Worm (Caenorhabditis elegans): ENCODE data around the gene ZK1098.3.

DNA sequence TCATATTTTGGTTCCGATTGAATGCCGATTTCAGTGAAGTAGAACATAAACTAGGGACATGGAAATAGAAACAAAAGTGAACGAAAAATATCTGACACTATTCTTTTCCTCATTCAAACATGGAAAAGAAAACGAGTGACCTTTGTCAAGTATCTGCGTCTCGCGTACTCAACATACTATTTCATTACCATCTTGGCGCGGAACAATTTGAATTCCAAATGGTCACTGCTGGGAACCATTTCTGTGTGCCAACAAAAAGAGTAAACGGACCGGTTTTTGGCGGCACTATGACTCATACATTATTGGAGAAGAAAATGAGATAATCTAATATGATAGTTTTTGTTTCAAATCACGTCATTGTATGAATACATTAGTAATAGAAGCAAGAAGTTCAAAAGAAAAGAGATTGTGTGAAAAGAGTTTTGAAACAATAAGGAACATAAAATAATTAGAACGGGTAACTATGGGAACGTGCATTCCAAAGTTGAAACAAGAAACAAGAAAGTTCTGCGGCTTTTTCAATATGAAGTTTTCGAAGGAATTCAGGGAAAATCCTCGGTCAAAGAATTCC, 56.0 kb downstream of the ZK1098.3 start:
- TF ChIP-seq nhr-28 (tag; optimal IDR thresholded peaks at IDR 0.05) (no peak), ztf-4 (tag; optimal IDR thresholded peaks at IDR 0.05) (no peak), egl-27 (tag; optimal IDR thresholded peaks at IDR 0.05) (no peak), snpc-4 (tag; optimal IDR thresholded peaks at IDR 0.05) (no peak), nhr-12 (tag; optimal IDR thresholded peaks at IDR 0.05) (no peak), nhr-23 (tag; optimal IDR thresholded peaks at IDR 0.05) (no peak), lin-15B (tag; optimal IDR thresholded peaks at IDR 0.05) (no peak), R02D3.7 (tag; optimal IDR thresholded peaks at IDR 0.05) (no peak), jun-1 (tag; optimal IDR thresholded peaks at IDR 0.05) (no peak), sea-2 (GFP tag; optimal IDR thresholded peaks at IDR 0.05) (no peak), nhr-25 (tag; optimal IDR thresholded peaks at IDR 0.05) (peak; percentile 53)

Data from whole organism, L3 larva.